Fruit fly (Drosophila melanogaster): ENCODE data around the gene sstn.

DNA sequence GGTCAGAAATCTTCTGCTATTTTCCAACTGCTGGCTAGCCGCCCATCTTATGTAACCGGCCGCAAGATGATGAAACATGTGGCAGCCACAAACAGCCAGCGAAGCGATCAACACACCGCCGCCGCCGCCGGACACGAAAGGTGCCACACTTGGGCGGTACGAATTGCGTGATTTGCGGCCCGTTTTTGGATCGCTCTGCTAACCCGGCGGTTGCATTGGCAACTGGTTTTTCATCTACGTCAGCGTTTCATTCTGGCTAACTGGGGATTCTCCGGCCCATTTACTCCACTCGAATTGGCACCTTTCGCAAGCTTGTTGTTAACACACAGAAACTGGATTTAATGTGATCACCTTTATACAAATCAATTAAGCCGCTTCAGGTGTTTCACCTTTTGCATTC, 29.2 kb upstream of the sstn start:
- TF ChIP-seq CG8478 (optimal IDR thresholded peaks at IDR 0.05): no peak
- no peak for TF ChIP-seq CTCF (optimal IDR thresholded peaks at IDR 0.05)

Data from S2 (cell line).